Worm (Caenorhabditis elegans): ENCODE results near the gene nspa-9.
A peak's percentile ranks its signal among the peaks of the same experiment; 100 is the strongest.

nspa-9 gene

DNA sequence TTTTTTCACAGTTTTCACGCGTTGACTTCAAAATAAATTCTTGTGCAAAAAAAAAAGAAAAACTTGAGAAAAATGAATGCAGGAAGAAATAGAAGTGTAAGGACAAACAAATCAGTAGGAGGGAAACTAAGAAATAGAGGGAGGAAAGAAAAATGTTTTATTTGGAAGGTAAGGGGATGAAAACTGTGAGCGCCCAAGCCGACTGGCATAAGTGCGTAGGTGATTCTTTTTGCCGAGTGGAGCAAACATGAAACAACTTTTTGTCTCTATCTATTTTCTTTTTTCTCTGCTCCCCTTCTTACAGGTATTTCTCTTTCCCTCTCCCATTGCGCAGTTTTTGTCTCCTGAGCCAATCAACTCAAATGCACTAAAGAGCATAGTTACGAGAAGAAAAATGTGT lies 20.1 kb upstream of the nspa-9 start:
- TF ChIP-seq ztf-4 (tag; optimal IDR thresholded peaks at IDR 0.05) (no peak), nhr-21 (tag; optimal IDR thresholded peaks at IDR 0.05) (no peak), nhr-129 (tag; optimal IDR thresholded peaks at IDR 0.05) (peak; percentile 3), C34F6.9 (tag; optimal IDR thresholded peaks at IDR 0.05) (no peak), gmeb-1 (tag; optimal IDR thresholded peaks at IDR 0.05) (no peak), peb-1 (tag; optimal IDR thresholded peaks at IDR 0.05) (no peak), unc-39 (tag; optimal IDR thresholded peaks at IDR 0.05) (no peak), F13H6.1 (tag; optimal IDR thresholded peaks at IDR 0.05) (peak; percentile 53), unc-55 (GFP tag; optimal IDR thresholded peaks at IDR 0.05) (no peak), nhr-11 (tag; optimal IDR thresholded peaks at IDR 0.05) (no peak), sma-3 (GFP tag; optimal IDR thresholded peaks at IDR 0.05) (no peak), R02D3.7 (tag; optimal IDR thresholded peaks at IDR 0.05) (no peak)

DNA sequence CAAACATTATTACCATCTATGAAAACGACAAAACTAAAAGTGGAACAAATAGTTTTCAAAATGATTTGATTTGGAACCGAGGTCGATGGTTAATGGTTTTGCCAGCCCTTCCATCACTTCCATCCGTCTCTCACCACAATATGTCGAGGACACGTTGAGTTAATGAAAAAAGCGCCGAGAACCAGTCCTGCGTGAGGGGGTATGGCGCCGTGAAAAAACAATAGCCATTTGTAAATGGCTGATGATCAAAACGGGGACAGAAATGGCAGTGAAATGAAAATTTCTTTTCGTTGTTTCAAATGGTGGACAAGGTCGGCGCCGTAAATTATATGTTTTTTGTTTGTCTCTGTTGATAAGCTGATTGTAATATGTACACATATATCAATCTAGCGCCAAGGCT lies 18.8 kb upstream of the nspa-9 start:
- TF ChIP-seq F13H6.1 (tag; optimal IDR thresholded peaks at IDR 0.05) = peak; percentile 4
- TF ChIP-seq elt-3 (tag; optimal IDR thresholded peaks at IDR 0.05) = no peak
- TF ChIP-seq sma-3 (GFP tag; optimal IDR thresholded peaks at IDR 0.05) = no peak
- peak; percentile 43 for TF ChIP-seq nhr-25 (tag; optimal IDR thresholded peaks at IDR 0.05)
- TF ChIP-seq dmd-4 (tag; optimal IDR thresholded peaks at IDR 0.05) = no peak

DNA sequence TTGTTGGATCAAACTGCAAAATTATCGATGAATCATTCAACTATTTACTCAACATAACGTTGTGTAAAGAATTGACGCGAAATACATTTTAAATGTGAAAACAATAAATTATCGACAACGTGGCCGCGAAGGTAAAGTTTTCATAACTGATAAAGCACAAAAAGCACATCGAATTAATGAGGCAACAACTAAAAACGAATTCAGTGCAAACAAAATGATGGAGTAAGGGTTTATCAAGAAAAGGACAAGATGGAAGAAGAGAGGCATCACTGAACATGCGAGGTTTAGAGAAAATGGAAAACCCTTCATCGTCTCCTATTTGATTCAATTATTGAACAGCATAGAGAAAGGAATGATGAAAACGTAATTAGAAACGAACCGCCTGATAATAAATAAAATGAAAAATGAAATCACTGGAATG lies 15.1 kb upstream of the nspa-9 start, which contains the start of gene D1053.4:
TSS of gene D1053.4 (minus strand) at position 20 of the 421 bp plus-strand sequence.
- TF ChIP-seq mdl-1 (tag; optimal IDR thresholded peaks at IDR 0.05) (peak in 1 of 2 experiments; percentile 15), crh-2 (tag; optimal IDR thresholded peaks at IDR 0.05) (peak; percentile 76), sma-9 (GFP tag; optimal IDR thresholded peaks at IDR 0.05) (peak; percentile 47), sma-9 (tag; optimal IDR thresholded peaks at IDR 0.05) (no peak), F13H6.1 (tag; optimal IDR thresholded peaks at IDR 0.05) (peak; percentile 18), fos-1 (tag; optimal IDR thresholded peaks at IDR 0.05) (peak; percentile 85), nhr-129 (tag; optimal IDR thresholded peaks at IDR 0.05) (no peak), nhr-77 (tag; optimal IDR thresholded peaks at IDR 0.05) (no peak), gmeb-1 (tag; optimal IDR thresholded peaks at IDR 0.05) (peak; percentile 8), egl-27 (tag; optimal IDR thresholded peaks at IDR 0.05) (peak; percentile 22)

DNA sequence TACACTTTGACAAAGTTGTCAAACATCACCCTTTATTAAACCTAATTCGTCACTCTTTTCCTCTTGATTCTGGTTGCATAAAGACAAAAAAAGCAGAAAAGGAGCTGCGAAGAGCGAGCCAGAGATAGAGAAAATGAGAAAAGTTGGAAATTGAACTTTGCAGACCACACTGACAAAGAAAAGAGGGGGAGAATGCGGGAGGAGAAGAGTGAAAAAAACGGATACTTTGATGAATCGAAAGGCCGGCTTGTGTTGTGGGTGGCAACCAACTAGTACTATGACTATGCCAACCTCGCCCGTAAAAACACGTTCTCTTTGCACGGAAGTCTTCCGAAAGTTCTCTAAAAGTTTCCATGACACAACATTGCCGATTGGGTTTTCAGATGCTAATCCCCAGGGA lies 13.2 kb upstream of the nspa-9 start:
- TF ChIP-seq unc-39 (tag; optimal IDR thresholded peaks at IDR 0.05) (no peak), nhr-129 (tag; optimal IDR thresholded peaks at IDR 0.05) (peak; percentile 27)

DNA sequence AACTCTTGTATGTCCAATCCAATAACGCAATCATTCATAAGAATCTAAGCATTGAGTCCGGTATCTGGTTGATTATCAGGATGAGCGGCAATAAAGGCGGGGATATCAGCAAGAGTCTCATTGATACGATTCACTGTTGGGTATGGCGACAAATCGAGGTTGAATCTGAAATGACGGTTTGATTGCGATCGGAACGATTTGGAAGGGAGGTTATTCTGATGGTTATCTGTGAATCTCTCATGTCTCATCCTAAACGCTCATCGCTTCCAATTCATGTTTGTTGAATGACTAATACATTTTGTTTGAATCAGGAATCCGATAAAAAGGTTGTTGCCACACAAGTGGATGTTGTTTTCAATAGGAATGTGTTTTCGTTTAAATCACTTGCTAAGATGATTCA lies 12.4 kb upstream of the nspa-9 start:
- TF ChIP-seq ama-1 (optimal IDR thresholded peaks at IDR 0.05) (no peak), lsy-2 (tag; optimal IDR thresholded peaks at IDR 0.05) (no peak), ceh-16 (tag; optimal IDR thresholded peaks at IDR 0.05) (peak; percentile 66), sma-9 (GFP tag; optimal IDR thresholded peaks at IDR 0.05) (peak; percentile 33), sma-9 (tag; optimal IDR thresholded peaks at IDR 0.05) (no peak), mab-5 (tag; optimal IDR thresholded peaks at IDR 0.05) (no peak), elt-1 (tag; optimal IDR thresholded peaks at IDR 0.05) (peak; percentile 93), peb-1 (tag; optimal IDR thresholded peaks at IDR 0.05) (no peak)

DNA sequence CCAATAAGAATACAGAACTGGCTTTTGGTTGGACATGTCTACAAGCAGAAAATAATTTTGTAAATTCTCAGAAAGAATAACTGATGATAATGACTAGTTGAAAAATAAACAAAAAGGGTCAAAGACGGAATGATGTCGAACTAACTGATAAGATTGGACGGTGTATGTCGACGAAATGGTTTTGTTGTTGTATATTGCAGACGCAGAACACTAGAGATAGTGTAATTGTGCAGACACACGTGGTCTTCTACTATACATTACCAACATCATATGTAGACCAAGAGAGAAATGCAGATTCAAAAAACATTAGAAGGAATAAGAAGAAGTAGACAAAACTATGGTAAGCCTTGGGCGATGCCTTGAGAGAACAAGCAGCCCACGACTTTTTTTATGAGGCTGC lies 11.1 kb upstream of the nspa-9 start, which contains the start of the genes gst-42 and D1053.2:
TSS of gene gst-42 (minus strand) at position 176 of the 400 bp plus-strand sequence.
TSS of gene D1053.2 (plus strand) at position 391 of the 400 bp plus-strand sequence.
- TF ChIP-seq mdl-1 (tag; optimal IDR thresholded peaks at IDR 0.05) = peak; percentile 47 to 78
- peak; percentile 40 for TF ChIP-seq gmeb-1 (tag; optimal IDR thresholded peaks at IDR 0.05)
- TF ChIP-seq nhr-21 (tag; optimal IDR thresholded peaks at IDR 0.05) = peak; percentile 18
- TF ChIP-seq sem-4 (tag; optimal IDR thresholded peaks at IDR 0.05) = no peak
- TF ChIP-seq unc-55 (GFP tag; optimal IDR thresholded peaks at IDR 0.05) = no peak
- peak; percentile 9 for TF ChIP-seq egl-27 (tag; optimal IDR thresholded peaks at IDR 0.05)
- TF ChIP-seq crh-2 (tag; optimal IDR thresholded peaks at IDR 0.05) = peak; percentile 89
- no peak for TF ChIP-seq unc-62 (GFP tag; optimal IDR thresholded peaks at IDR 0.05)
- TF ChIP-seq elt-1 (tag; optimal IDR thresholded peaks at IDR 0.05) = no peak
- no peak for TF ChIP-seq skn-1 (tag; optimal IDR thresholded peaks at IDR 0.05)
- TF ChIP-seq nhr-237 (tag; optimal IDR thresholded peaks at IDR 0.05) = no peak
- TF ChIP-seq F13H6.1 (tag; optimal IDR thresholded peaks at IDR 0.05) = peak; percentile 45
- peak; percentile 97 for TF ChIP-seq sma-9 (GFP tag; optimal IDR thresholded peaks at IDR 0.05)
- no peak for TF ChIP-seq sma-9 (tag; optimal IDR thresholded peaks at IDR 0.05)
- peak; percentile 5 for TF ChIP-seq blmp-1 (tag; optimal IDR thresholded peaks at IDR 0.05; ENCODE audit: insufficient read depth)
- no peak for TF ChIP-seq nhr-77 (tag; optimal IDR thresholded peaks at IDR 0.05)
- no peak for TF ChIP-seq ceh-82 (tag; optimal IDR thresholded peaks at IDR 0.05)
- TF ChIP-seq ama-1 (optimal IDR thresholded peaks at IDR 0.05) = no peak
- no peak for TF ChIP-seq snpc-4 (tag; optimal IDR thresholded peaks at IDR 0.05)
- no peak for TF ChIP-seq nhr-10 (tag; optimal IDR thresholded peaks at IDR 0.05)
- TF ChIP-seq ztf-1 (GFP tag; conservative IDR thresholded peaks at IDR 0.05) = no peak
- TF ChIP-seq alr-1 (tag; optimal IDR thresholded peaks at IDR 0.05) = no peak
- peak; percentile 72 for TF ChIP-seq sma-3 (GFP tag; optimal IDR thresholded peaks at IDR 0.05)
- TF ChIP-seq nhr-11 (tag; optimal IDR thresholded peaks at IDR 0.05) = no peak
- peak; percentile 62 for TF ChIP-seq nhr-129 (tag; optimal IDR thresholded peaks at IDR 0.05)
- TF ChIP-seq C34F6.9 (tag; optimal IDR thresholded peaks at IDR 0.05) = no peak
- no peak for TF ChIP-seq peb-1 (tag; optimal IDR thresholded peaks at IDR 0.05)
- TF ChIP-seq lsy-2 (tag; optimal IDR thresholded peaks at IDR 0.05) = peak in 1 of 2 experiments; percentile 42
- TF ChIP-seq fos-1 (tag; optimal IDR thresholded peaks at IDR 0.05) = peak; percentile 87
- no peak for TF ChIP-seq ztf-11 (tag; optimal IDR thresholded peaks at IDR 0.05)
- no peak for TF ChIP-seq nhr-6 (tag; optimal IDR thresholded peaks at IDR 0.05)
- no peak for TF ChIP-seq lin-11 (tag; optimal IDR thresholded peaks at IDR 0.05)
- no peak for TF ChIP-seq Y55F3AM.14 (GFP tag; optimal IDR thresholded peaks at IDR 0.05)

Data from whole organism, L2 larva.